Worm (Caenorhabditis elegans) whole organism, young adult: ENCODE measurements around the gene W03F8.6.
"Not testable (repeated sequence)": the region's sequence is repeated elsewhere in the genome, so short reads cannot be mapped to it uniquely, and the experiment has no call there.

Source experiments
- C06A6.2 ChIP-seq: fragments of 200-800 bp; sonication (Bioruptor generic); conservative IDR thresholded peaks from 2 replicates; pipeline ENCODE4 v1.3.6; 2022; ENCODE audit warnings: missing genetic modification characterization, missing compliant biosample characterization
- dpl-1 ChIP-seq: fragments of 150-350 bp; optimal IDR thresholded peaks from 2 replicates; lab custom pipeline; 2014; ENCODE audit warnings: missing biosample characterization, missing genetic modification reagents, missing genetic modification characterization
- madf-3 ChIP-seq: fragments of 200-800 bp; sonication (Bioruptor generic); IDR thresholded peaks from 2 replicates; pipeline ENCODE4 v1.3.6; 2022; ENCODE audit warnings: missing genetic modification reagents, missing genetic modification characterization, missing compliant biosample characterization
- mel-28 ChIP-seq: sonication (generic microtip); optimal IDR thresholded peaks from 2 replicates; lab custom pipeline; 2016; ENCODE audit warnings: borderline replicate concordance, mild to moderate bottlenecking, missing genetic modification characterization, missing compliant biosample characterization
- nhr-120 ChIP-seq: fragments of 200-800 bp; sonication (Bioruptor generic); IDR thresholded peaks from 2 replicates; pipeline ENCODE4 v1.3.6; 2022; ENCODE audit warnings: missing genetic modification characterization, missing compliant biosample characterization
- rpc-1 ChIP-seq, 2 experiments: fragments of 150-350 bp in 1 of 2; sonication (generic microtip) in 1 of 2; optimal IDR thresholded peaks; 2 replicates each; lab custom pipeline; 2014 to 2018; ENCODE audit warnings: missing biosample characterization in 1 of 2, missing genetic modification characterization in 1 of 2, missing genetic modification reagents in 1 of 2, missing genotype in 1 of 2
- snpc-4 ChIP-seq, 5 experiments: fragments of 150-350 bp in 1 of 5; sonication (generic microtip) in 4 of 5; optimal IDR thresholded peaks; 2 replicates each; lab custom pipeline; 2014 to 2018; ENCODE audit warnings: missing genetic modification characterization in 5 of 5, missing biosample characterization in 3 of 5, antibody characterized with exemption in 2 of 5, mild to moderate bottlenecking in 2 of 5, missing compliant biosample characterization in 2 of 5, missing genotype in 2 of 5, moderate library complexity in 2 of 5, missing genetic modification reagents in 1 of 5
- ztf-28 ChIP-seq: fragments of 200-800 bp; sonication (Bioruptor generic); IDR thresholded peaks from 2 replicates; pipeline ENCODE4 v1.3.6; 2022; ENCODE audit warnings: missing genetic modification reagents, missing genetic modification characterization, missing compliant biosample characterization

ce11 chrIV:5218496-5218895 lies 32.1 kb upstream of the W03F8.6 start, which contains the start of gene nsph-4.2:
- not testable (repeated sequence) for TF ChIP-seq nhr-120 (GFP tag; lab: Robert Waterston, UW); snpc-4 (GFP tag; optimal IDR thresholded peaks at IDR 0.05; lab: Kevin White, UChicago); snpc-4 (tag; optimal IDR thresholded peaks at IDR 0.05; lab: Kevin White, UChicago); ztf-28 (GFP tag; lab: Robert Waterston, UW); mel-28 (tag; lab: Kevin White, UChicago); C06A6.2 (GFP tag; lab: Robert Waterston, UW); dpl-1 (GFP tag; lab: Kevin White, UChicago); rpc-1 (optimal IDR thresholded peaks at IDR 0.05; lab: Kevin White, UChicago); rpc-1 (tag; optimal IDR thresholded peaks at IDR 0.05; lab: Kevin White, UChicago); madf-3
